Worm (Caenorhabditis elegans): ENCODE measurements around the gene C08B6.6.
A peak's percentile ranks its signal among the peaks of the same experiment; 100 is the strongest.

C08B6.6 gene

DNA sequence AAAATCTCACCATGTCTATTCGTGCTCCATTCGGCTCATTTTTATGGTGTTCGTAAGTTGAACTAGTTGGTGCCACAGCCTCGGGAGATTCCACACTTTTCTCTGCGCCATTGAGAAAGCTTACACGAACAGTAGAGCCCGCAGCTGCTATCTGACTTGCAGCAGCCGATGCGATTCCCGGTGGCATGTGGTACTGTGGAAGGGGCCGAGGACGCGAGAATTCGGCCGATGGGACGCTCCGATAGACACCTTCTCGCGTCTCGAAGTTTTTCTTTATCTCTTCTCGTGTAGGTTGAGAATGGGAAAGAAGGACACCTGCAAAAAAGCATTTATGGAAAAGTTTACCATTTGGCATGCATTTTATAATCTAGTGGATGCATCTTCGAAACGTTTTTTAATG lies 9.9 kb downstream of the C08B6.6 start:
- TF ChIP-seq snpc-4 (tag; optimal IDR thresholded peaks at IDR 0.05) (no peak), nhr-23 (tag; optimal IDR thresholded peaks at IDR 0.05) (peak; percentile 23)

ce11 chrV:10134077-10134693 lies 10.8 kb downstream of the C08B6.6 start, which contains the start of the genes C08B6.18, wdr-20 and C08B6.8:
C08B6.18 (minus strand) TSS chrV:10134127.
wdr-20 (minus strand) TSS chrV:10134158.
C08B6.8 (plus strand) TSS chrV:10134643.
- peak; percentile 84 for TF ChIP-seq lin-15B (tag; optimal IDR thresholded peaks at IDR 0.05)
- TF ChIP-seq nhr-25 (tag; optimal IDR thresholded peaks at IDR 0.05), result peak; percentile 17
- peak; percentile 52 for TF ChIP-seq nfya-1 (tag; optimal IDR thresholded peaks at IDR 0.05; ENCODE audit: insufficient read depth)
- TF ChIP-seq pha-4 (tag; optimal IDR thresholded peaks at IDR 0.05), result peak; percentile 50
- peak; percentile 75 for TF ChIP-seq snpc-4 (tag; optimal IDR thresholded peaks at IDR 0.05)
- TF ChIP-seq lin-39 (tag; optimal IDR thresholded peaks at IDR 0.05), result no peak
- no peak for TF ChIP-seq nhr-77 (tag; optimal IDR thresholded peaks at IDR 0.05)

DNA sequence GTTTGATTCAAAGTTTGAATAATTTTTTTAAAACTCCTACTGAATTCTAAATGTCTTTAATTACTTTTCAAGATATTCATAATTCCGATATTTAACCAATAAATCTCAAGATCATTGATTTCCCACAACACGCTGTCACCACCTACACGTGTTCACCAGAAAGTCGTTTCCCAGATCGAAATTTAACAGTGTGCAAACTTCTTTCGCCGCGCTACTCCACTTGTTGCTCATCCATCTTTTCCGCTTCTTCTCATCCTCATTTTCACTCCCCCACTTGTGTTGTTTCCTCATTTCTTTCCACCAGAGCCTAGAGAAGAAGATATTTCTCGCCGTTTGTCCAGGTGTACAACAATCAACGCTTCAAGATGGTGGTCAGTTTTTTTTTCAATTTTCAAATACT lies 22.2 kb downstream of the C08B6.6 start, which contains the start of gene C51E3.9:
TSS of gene C51E3.9 (plus strand) at position 301 of the 400 bp plus-strand sequence.
- TF ChIP-seq nhr-28 (tag; optimal IDR thresholded peaks at IDR 0.05), result no peak
- TF ChIP-seq lin-39 (tag; optimal IDR thresholded peaks at IDR 0.05), result peak; percentile 42
- TF ChIP-seq nhr-237 (tag; optimal IDR thresholded peaks at IDR 0.05), result no peak

- no peak for TF ChIP-seq mdl-1 (tag; optimal IDR thresholded peaks at IDR 0.05)
- peak; percentile 29 for TF ChIP-seq nfya-1 (tag; optimal IDR thresholded peaks at IDR 0.05; ENCODE audit: insufficient read depth)
- TF ChIP-seq fkh-10 (GFP tag; optimal IDR thresholded peaks at IDR 0.05), result no peak
- TF ChIP-seq nhr-76 (tag; optimal IDR thresholded peaks at IDR 0.05), result no peak
- TF ChIP-seq egl-5 (tag; optimal IDR thresholded peaks at IDR 0.05), result peak; percentile 81
Measured at ce11 chrV:10146787-10147186, 23.4 kb downstream of the C08B6.6 start.

ce11 chrV:10148352-10148751 lies 24.9 kb downstream of the C08B6.6 start, which contains the start of gene srsx-26:
srsx-26 (plus strand) TSS chrV:10148652.
- no peak for TF ChIP-seq ZK546.5 (tag; optimal IDR thresholded peaks at IDR 0.05)
- TF ChIP-seq nhr-12 (tag; optimal IDR thresholded peaks at IDR 0.05), result no peak
- no peak for TF ChIP-seq egl-27 (tag; optimal IDR thresholded peaks at IDR 0.05)
- TF ChIP-seq elt-3 (tag; optimal IDR thresholded peaks at IDR 0.05), result no peak
- no peak for TF ChIP-seq ztf-11 (tag; optimal IDR thresholded peaks at IDR 0.05)
- no peak for TF ChIP-seq nhr-67 (tag; optimal IDR thresholded peaks at IDR 0.05)
- no peak for TF ChIP-seq pha-4 (tag; optimal IDR thresholded peaks at IDR 0.05)
- TF ChIP-seq egl-5 (tag; optimal IDR thresholded peaks at IDR 0.05), result no peak
- no peak for TF ChIP-seq lsy-12 (tag; optimal IDR thresholded peaks at IDR 0.05)
- TF ChIP-seq unc-39 (tag; optimal IDR thresholded peaks at IDR 0.05), result no peak
- no peak for TF ChIP-seq fkh-10 (GFP tag; optimal IDR thresholded peaks at IDR 0.05)
- no peak for TF ChIP-seq R02D3.7 (tag; optimal IDR thresholded peaks at IDR 0.05)

- TF ChIP-seq nhr-76 (tag; optimal IDR thresholded peaks at IDR 0.05), result no peak
- TF ChIP-seq ceh-9 (tag; optimal IDR thresholded peaks at IDR 0.05), result no peak
- no peak for TF ChIP-seq fkh-10 (GFP tag; optimal IDR thresholded peaks at IDR 0.05)
- no peak for TF ChIP-seq ceh-82 (tag; optimal IDR thresholded peaks at IDR 0.05)
Measured at ce11 chrV:10149728-10150127, 26.3 kb downstream of the C08B6.6 start, which contains the start of gene srsx-27. srsx-27 (plus strand) TSS chrV:10150028.

DNA sequence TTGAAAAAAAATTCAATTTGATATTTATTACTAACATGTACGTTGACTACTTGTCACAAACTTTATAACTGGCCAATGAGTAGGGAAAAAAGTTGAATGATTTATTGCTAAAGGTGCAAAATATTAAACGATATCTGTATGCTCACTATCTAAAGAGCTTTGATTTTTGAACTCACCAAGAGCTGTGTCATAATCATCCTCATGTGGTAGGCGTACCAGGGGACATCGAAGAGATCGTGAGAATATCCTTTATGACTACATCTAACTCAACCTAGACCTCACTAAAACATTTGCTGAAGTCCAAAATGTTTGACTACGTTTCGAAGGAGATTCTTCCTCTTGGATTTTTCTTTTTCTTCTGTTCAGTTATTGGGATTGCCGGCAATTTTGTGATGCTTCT lies 28.9 kb downstream of the C08B6.6 start, which contains the start of gene srsx-28:
TSS of gene srsx-28 (plus strand) at position 301 of the 400 bp plus-strand sequence.
- TF ChIP-seq nhr-67 (tag; optimal IDR thresholded peaks at IDR 0.05), result no peak
- no peak for TF ChIP-seq eor-1 (tag; optimal IDR thresholded peaks at IDR 0.05)
- no peak for TF ChIP-seq pqm-1 (tag; optimal IDR thresholded peaks at IDR 0.05)
- no peak for TF ChIP-seq mdl-1 (tag; optimal IDR thresholded peaks at IDR 0.05)
- TF ChIP-seq egl-27 (tag; optimal IDR thresholded peaks at IDR 0.05), result no peak
- no peak for TF ChIP-seq zag-1 (tag; optimal IDR thresholded peaks at IDR 0.05)
- no peak for TF ChIP-seq jun-1 (tag; optimal IDR thresholded peaks at IDR 0.05)
- TF ChIP-seq ceh-82 (tag; optimal IDR thresholded peaks at IDR 0.05), result no peak
- no peak for TF ChIP-seq nhr-77 (tag; optimal IDR thresholded peaks at IDR 0.05)

All from whole organism, L3 larva.